Worm (Caenorhabditis elegans) whole organism, young adult: ENCODE data around the gene sulp-4.
A peak's percentile ranks its signal among the peaks of the same experiment; 100 is the strongest.

Source experiments
- B0019.2 ChIP-seq: fragments of 200-800 bp; sonication (Bioruptor generic); conservative IDR thresholded peaks from 2 replicates; pipeline ENCODE4 v1.3.6; 2022; ENCODE audit warnings: missing genetic modification reagents, missing genetic modification characterization, missing compliant biosample characterization
- C17E4.6 ChIP-seq: fragments of 200-800 bp; sonication (Bioruptor generic); IDR thresholded peaks from 2 replicates; pipeline ENCODE4 v1.3.6; 2022; ENCODE audit warnings: missing genetic modification reagents, missing genetic modification characterization, missing compliant biosample characterization
- ama-1 ChIP-seq, 3 experiments: fragments of 150-350 bp in 1 of 3; sonication (generic microtip) in 2 of 3; optimal IDR thresholded peaks; 2 replicates each; lab custom pipeline; 2014 to 2018; ENCODE audit warnings: missing biosample characterization in 2 of 3, missing genetic modification characterization in 2 of 3, missing genetic modification reagents in 2 of 3
- cebp-1 ChIP-seq, 2 experiments: fragments of 200-800 bp in 1 of 2; sonication (Bioruptor generic) in 1 of 2; sonication (generic microtip) in 1 of 2; IDR thresholded peaks in 1 of 2; optimal IDR thresholded peaks in 1 of 2; 2 replicates each; pipeline versions ENCODE4 v1.3.6 to Lab custom; 2017 to 2022; ENCODE audit warnings: missing compliant biosample characterization in 2 of 2, missing genetic modification characterization in 2 of 2, mild to moderate bottlenecking in 1 of 2, missing genetic modification reagents in 1 of 2, moderate library complexity in 1 of 2
- cebp-2 ChIP-seq: fragments of 200-800 bp; sonication (Bioruptor generic); IDR thresholded peaks from 2 replicates; pipeline ENCODE4 v1.3.6; 2022; ENCODE audit warnings: missing genetic modification characterization, missing compliant biosample characterization
- ceh-91 ChIP-seq: fragments of 200-800 bp; sonication (Bioruptor generic); IDR thresholded peaks from 2 replicates; pipeline ENCODE4 v1.3.6; 2022; ENCODE audit warnings: missing genetic modification reagents, missing genetic modification characterization, missing compliant biosample characterization
- die-1 ChIP-seq: sonication (generic microtip); optimal IDR thresholded peaks from 2 replicates; lab custom pipeline; 2016; ENCODE audit warnings: missing genotype, mild to moderate bottlenecking, missing genetic modification characterization, missing compliant biosample characterization
- egrh-3 ChIP-seq: fragments of 200-800 bp; sonication (Bioruptor generic); IDR thresholded peaks from 2 replicates; pipeline ENCODE4 v1.3.6; 2022; ENCODE audit warnings: missing genetic modification reagents, missing genetic modification characterization, missing compliant biosample characterization
- ets-4 ChIP-seq: fragments of 200-800 bp; sonication (Bioruptor generic); optimal IDR thresholded peaks from 2 replicates; lab custom pipeline; 2018; ENCODE audit warnings: mild to moderate bottlenecking, missing genetic modification characterization, missing compliant biosample characterization
- gei-17 ChIP-seq: fragments of 200-800 bp; sonication (Bioruptor generic); optimal IDR thresholded peaks from 2 replicates; lab custom pipeline; 2018; ENCODE audit warnings: mild to moderate bottlenecking, missing genetic modification characterization, missing compliant biosample characterization
- him-1 ChIP-seq: sonication (generic microtip); optimal IDR thresholded peaks from 2 replicates; lab custom pipeline; 2016; ENCODE audit warnings: missing genotype, missing genetic modification reagents, missing genetic modification characterization, missing compliant biosample characterization
- let-607 ChIP-seq, 2 experiments: fragments of 200-800 bp in 1 of 2; sonication (Bioruptor generic) in 1 of 2; sonication (generic microtip) in 1 of 2; optimal IDR thresholded peaks; 2 replicates each; lab custom pipeline; 2016 to 2018; ENCODE audit warnings: mild to moderate bottlenecking in 2 of 2, missing compliant biosample characterization in 2 of 2, missing genetic modification characterization in 2 of 2, moderate library complexity in 2 of 2, missing genotype in 1 of 2
- madf-10 ChIP-seq: sonication (generic microtip); optimal IDR thresholded peaks from 2 replicates; lab custom pipeline; 2016; ENCODE audit warnings: mild to moderate bottlenecking, missing genetic modification characterization, missing compliant biosample characterization
- snpc-1.3 ChIP-seq: sonication (generic microtip); optimal IDR thresholded peaks from 2 replicates; lab custom pipeline; 2017; ENCODE audit warnings: missing genetic modification characterization, mild to moderate bottlenecking, missing compliant biosample characterization, antibody characterized with exemption, moderate library complexity, missing genotype, missing genetic modification reagents; ENCODE audit not compliant: insufficient read depth

DNA sequence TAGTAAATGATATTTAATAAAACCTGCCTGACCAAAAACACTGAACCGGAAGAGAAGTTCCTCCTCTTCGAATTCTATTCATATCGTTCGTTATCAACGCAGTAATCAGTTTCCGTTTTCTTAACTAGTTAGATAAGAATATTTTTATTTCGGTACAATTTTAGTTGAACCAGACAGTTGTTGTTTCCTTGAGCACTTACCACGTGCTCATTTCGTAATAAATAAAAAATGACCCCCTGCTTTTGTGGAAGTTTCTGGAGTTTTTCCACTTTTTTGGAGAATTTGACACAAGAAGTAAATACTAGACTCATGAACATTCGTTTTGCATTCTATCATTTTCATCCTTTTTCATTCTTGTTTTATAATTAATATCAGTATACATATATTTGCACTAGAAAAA lies 21.4 kb upstream of the sulp-4 start:
- TF ChIP-seq him-1 (no peak), ets-4 (GFP tag; lab: Kevin White, UChicago) (no peak), madf-10 (no peak), let-607 (tag; optimal IDR thresholded peaks at IDR 0.05; lab: Kevin White, UChicago) (no peak), gei-17 (no peak), snpc-1.3 (no peak), egrh-3 (no peak), cebp-2 (no peak), die-1 (tag; lab: Kevin White, UChicago) (no peak), B0019.2 (GFP tag; lab: Robert Waterston, UW) (no peak), C17E4.6 (no peak), cebp-1 (GFP tag; IDR thresholded peaks at IDR 0.05; lab: Robert Waterston, UW) (no peak), cebp-1 (tag; optimal IDR thresholded peaks at IDR 0.05; lab: Kevin White, UChicago) (peak; percentile 76), ama-1 (optimal IDR thresholded peaks at IDR 0.05; lab: Kevin White, UChicago) (no peak), ama-1 (GFP tag; optimal IDR thresholded peaks at IDR 0.05; lab: Kevin White, UChicago) (no peak), ceh-91 (GFP tag; lab: Robert Waterston, UW) (no peak)
